Fruit fly (Drosophila melanogaster) whole organism, embryonic: ENCODE measurements around the gene Shal.

ENCODE experiments used
- Bgb ChIP-seq: fragments of 200-800 bp; sonication (Bioruptor generic); IDR thresholded peaks from 2 replicates; pipeline ENCODE4 v1.3.6; 2022; ENCODE audit warnings: missing biosample characterization, missing genetic modification characterization; ENCODE audit not compliant: partially characterized antibody
- CG11504 ChIP-seq: fragments of 200-800 bp; sonication (Bioruptor generic); optimal IDR thresholded peaks from 3 replicates; lab custom pipeline; 2019; ENCODE audit warnings: missing biosample characterization, mild to moderate bottlenecking, missing genetic modification characterization, moderate library complexity
- CG12744 ChIP-seq: fragments of 200-800 bp; sonication (Bioruptor generic); optimal IDR thresholded peaks from 2 replicates; lab custom pipeline; 2016; ENCODE audit warnings: missing biosample characterization, missing genetic modification characterization
- CG13624 ChIP-seq: fragments of 200-800 bp; sonication (Bioruptor generic); optimal IDR thresholded peaks from 2 replicates; lab custom pipeline; 2016; ENCODE audit warnings: missing biosample characterization, missing genetic modification characterization
- CG14860 ChIP-seq: fragments of 200-800 bp; sonication (Bioruptor generic); IDR thresholded peaks from 3 replicates; pipeline ENCODE4 v1.3.6; 2022; ENCODE audit warnings: missing biosample characterization, missing genetic modification characterization; ENCODE audit not compliant: partially characterized antibody
- CG14965 ChIP-seq: fragments of 200-800 bp; sonication (Bioruptor generic); optimal IDR thresholded peaks from 2 replicates; lab custom pipeline; 2016; ENCODE audit warnings: missing biosample characterization, missing genetic modification characterization, borderline replicate concordance
- CG16779 ChIP-seq: fragments of 200-800 bp; sonication (Bioruptor generic); IDR thresholded peaks from 2 replicates; pipeline ENCODE4 v1.3.6; 2022; ENCODE audit warnings: missing biosample characterization, missing genetic modification characterization
- CG16815 ChIP-seq: fragments of 200-800 bp; sonication (Bioruptor generic); optimal IDR thresholded peaks from 3 replicates; lab custom pipeline; 2017; ENCODE audit warnings: missing biosample characterization, mild to moderate bottlenecking, missing genetic modification characterization
- CG2199 ChIP-seq: fragments of 200-800 bp; sonication (Bioruptor generic); IDR thresholded peaks from 3 replicates; pipeline ENCODE4 v1.3.6; 2022; ENCODE audit warnings: missing biosample characterization, missing genetic modification characterization
- CG2712 ChIP-seq: fragments of 200-800 bp; optimal IDR thresholded peaks from 3 replicates; lab custom pipeline; 2019; ENCODE audit warnings: missing biosample characterization, mild to moderate bottlenecking, missing genetic modification characterization, moderate library complexity
- CG31441 ChIP-seq: fragments of 200-800 bp; sonication (Bioruptor generic); IDR thresholded peaks from 2 replicates; pipeline ENCODE4 v1.3.6; 2022; ENCODE audit warnings: missing biosample characterization, missing genetic modification characterization
- CG32532 ChIP-seq: fragments of 200-800 bp; sonication (Bioruptor generic); IDR thresholded peaks from 2 replicates; pipeline ENCODE4 v1.3.6; 2022; ENCODE audit warnings: missing biosample characterization, missing genetic modification characterization
- CG4707 ChIP-seq: fragments of 200-800 bp; sonication (Bioruptor generic); optimal IDR thresholded peaks from 2 replicates; lab custom pipeline; 2018; ENCODE audit warnings: missing biosample characterization, mild to moderate bottlenecking, missing genetic modification characterization, moderate library complexity
- CG4730 ChIP-seq: fragments of 200-800 bp; sonication (Bioruptor generic); IDR thresholded peaks from 2 replicates; pipeline ENCODE4 v1.3.6; 2022; ENCODE audit warnings: missing biosample characterization, missing genetic modification characterization
- CG6791 ChIP-seq: fragments of 200-800 bp; sonication (Bioruptor generic); IDR thresholded peaks from 3 replicates; pipeline ENCODE4 v1.3.6; 2022; ENCODE audit warnings: missing biosample characterization, missing genetic modification characterization; ENCODE audit not compliant: partially characterized antibody
- CG7987 ChIP-seq: fragments of 200-800 bp; sonication (Bioruptor generic); optimal IDR thresholded peaks from 2 replicates; lab custom pipeline; 2018; ENCODE audit warnings: missing biosample characterization, mild to moderate bottlenecking, missing genetic modification characterization, moderate library complexity
- CG9727 ChIP-seq: fragments of 200-800 bp; sonication (Bioruptor generic); optimal IDR thresholded peaks from 3 replicates; lab custom pipeline; 2017; ENCODE audit warnings: missing biosample characterization, mild to moderate bottlenecking, missing genetic modification characterization
- Camta ChIP-seq: fragments of 200-800 bp; sonication (Bioruptor generic); optimal IDR thresholded peaks from 2 replicates; lab custom pipeline; 2016; ENCODE audit warnings: missing biosample characterization, missing genetic modification characterization
- Doc3 ChIP-seq: fragments of 200-800 bp; sonication (Bioruptor generic); IDR thresholded peaks from 3 replicates; pipeline ENCODE4 v1.3.6; 2022; ENCODE audit warnings: missing biosample characterization, missing genetic modification characterization; ENCODE audit not compliant: partially characterized antibody
- E2f2 ChIP-seq: fragments of 200-800 bp; sonication (Bioruptor generic); IDR thresholded peaks from 2 replicates; pipeline ENCODE4 v1.3.6; 2022; ENCODE audit warnings: missing biosample characterization, missing genetic modification characterization
- Elba2 ChIP-seq: fragments of 200-800 bp; sonication (Bioruptor generic); optimal IDR thresholded peaks from 3 replicates; lab custom pipeline; 2016; ENCODE audit warnings: missing biosample characterization, missing genetic modification characterization
- HLH3B ChIP-seq: fragments of 200-800 bp; sonication (Bioruptor generic); IDR thresholded peaks from 2 replicates; pipeline ENCODE4 v1.3.6; 2022; ENCODE audit warnings: missing biosample characterization, missing genetic modification characterization
- Hey ChIP-seq: fragments of 200-800 bp; sonication (Bioruptor generic); optimal IDR thresholded peaks from 3 replicates; lab custom pipeline; 2018; ENCODE audit warnings: missing biosample characterization, mild to moderate bottlenecking, missing genetic modification characterization
- MESR4 ChIP-seq: fragments of 200-800 bp; sonication (Bioruptor generic); optimal IDR thresholded peaks from 2 replicates; lab custom pipeline; 2018; ENCODE audit warnings: missing biosample characterization, mild to moderate bottlenecking, missing genetic modification characterization, moderate library complexity
- NC2β ChIP-seq: fragments of 200-800 bp; sonication (Bioruptor generic); optimal IDR thresholded peaks from 2 replicates; lab custom pipeline; 2016; ENCODE audit warnings: missing biosample characterization, missing genetic modification characterization
- Nf-YA ChIP-seq: fragments of 200-800 bp; sonication (Bioruptor generic); IDR thresholded peaks from 2 replicates; pipeline ENCODE4 v1.3.6; 2022; ENCODE audit warnings: missing biosample characterization, missing genetic modification characterization
- Optix ChIP-seq: fragments of 200-800 bp; sonication (Bioruptor generic); IDR thresholded peaks from 3 replicates; pipeline ENCODE4 v1.3.6; 2022; ENCODE audit warnings: missing biosample characterization, missing genetic modification characterization
- PHDP ChIP-seq: fragments of 200-800 bp; sonication (Bioruptor generic); optimal IDR thresholded peaks from 3 replicates; lab custom pipeline; 2018; ENCODE audit warnings: missing biosample characterization, mild to moderate bottlenecking, missing genetic modification characterization, moderate library complexity
- Sox100B ChIP-seq: fragments of 200-800 bp; sonication (Bioruptor generic); optimal IDR thresholded peaks from 3 replicates; lab custom pipeline; 2018; ENCODE audit warnings: missing biosample characterization, mild to moderate bottlenecking, missing genetic modification characterization
- Xbp1 ChIP-seq: fragments of 200-800 bp; sonication (Bioruptor generic); optimal IDR thresholded peaks from 3 replicates; lab custom pipeline; 2016; ENCODE audit warnings: missing biosample characterization, mild to moderate bottlenecking, missing genetic modification characterization
- ase ChIP-seq: fragments of 200-800 bp; sonication (Bioruptor generic); IDR thresholded peaks from 3 replicates; pipeline ENCODE4 v1.3.6; 2022; ENCODE audit warnings: missing biosample characterization, missing genetic modification characterization
- az2 ChIP-seq: fragments of 200-800 bp; sonication (Bioruptor generic); optimal IDR thresholded peaks from 3 replicates; lab custom pipeline; 2016; ENCODE audit warnings: missing biosample characterization, missing genetic modification characterization
- cg ChIP-seq: fragments of 200-800 bp; sonication (Bioruptor generic); optimal IDR thresholded peaks from 3 replicates; lab custom pipeline; 2019; ENCODE audit warnings: missing biosample characterization, mild to moderate bottlenecking, missing genetic modification characterization, moderate library complexity
- crc ChIP-seq: fragments of 200-800 bp; sonication (Bioruptor generic); optimal IDR thresholded peaks from 2 replicates; lab custom pipeline; 2016; ENCODE audit warnings: missing biosample characterization, missing genetic modification characterization
- ewg ChIP-seq: fragments of 200-800 bp; sonication (Bioruptor generic); optimal IDR thresholded peaks from 3 replicates; lab custom pipeline; 2017; ENCODE audit warnings: mild to moderate bottlenecking, missing biosample characterization, missing genetic modification reagents, missing genetic modification characterization
- gem ChIP-seq: fragments of 200-800 bp; sonication (Bioruptor generic); optimal IDR thresholded peaks from 2 replicates; lab custom pipeline; 2019; ENCODE audit warnings: missing biosample characterization, mild to moderate bottlenecking, missing genetic modification characterization, moderate library complexity
- gro ChIP-seq: fragments of 200-800 bp; sonication (Bioruptor generic); optimal IDR thresholded peaks from 2 replicates; lab custom pipeline; 2016; ENCODE audit warnings: missing biosample characterization, missing genetic modification characterization
- hth ChIP-seq: fragments of >200 bp; optimal IDR thresholded peaks from 2 replicates; lab custom pipeline; 2017; ENCODE audit warnings: inconsistent platforms
- inv ChIP-seq: fragments of 200-800 bp; sonication (Bioruptor generic); IDR thresholded peaks from 2 replicates; pipeline ENCODE4 v1.3.6; 2022; ENCODE audit warnings: missing biosample characterization, missing genetic modification characterization; ENCODE audit not compliant: partially characterized antibody
- lola ChIP-seq, 3 experiments: fragments of >200 bp in 2 of 3; fragments of 200-800 bp in 1 of 3; sonication (Bioruptor generic) in 1 of 3; optimal IDR thresholded peaks; 2 replicates each; lab custom pipeline; 2017 to 2019; ENCODE audit warnings: missing biosample characterization in 3 of 3, missing genetic modification characterization in 3 of 3, mild to moderate bottlenecking in 1 of 3, moderate library complexity in 1 of 3
- pan ChIP-seq, 4 experiments: fragments of >200 bp in 3 of 4; fragments of 200-800 bp in 1 of 4; sonication (Bioruptor generic) in 1 of 4; optimal IDR thresholded peaks in 3 of 4; IDR thresholded peaks in 1 of 4; 2 replicates each; pipeline versions ENCODE4 v1.3.6 to Lab custom; 2017 to 2022; ENCODE audit warnings: missing biosample characterization in 2 of 4, missing genetic modification characterization in 2 of 4, mixed read lengths in 1 of 4
- phol ChIP-seq: fragments of 200-800 bp; sonication (Bioruptor generic); optimal IDR thresholded peaks from 3 replicates; lab custom pipeline; 2018; ENCODE audit warnings: missing biosample characterization, mild to moderate bottlenecking, missing genetic modification characterization, moderate library complexity
- ranshi ChIP-seq: fragments of 200-800 bp; sonication (Bioruptor generic); IDR thresholded peaks from 2 replicates; pipeline ENCODE4 v1.3.6; 2022; ENCODE audit warnings: missing biosample characterization, missing genetic modification characterization
- so ChIP-seq: fragments of 200-800 bp; sonication (Bioruptor generic); IDR thresholded peaks from 3 replicates; pipeline ENCODE4 v1.3.6; 2022; ENCODE audit warnings: missing biosample characterization, missing genetic modification characterization
- sr ChIP-seq: fragments of 200-800 bp; sonication (Bioruptor generic); IDR thresholded peaks from 3 replicates; pipeline ENCODE4 v1.3.6; 2022; ENCODE audit warnings: missing biosample characterization, missing genetic modification characterization
- stwl ChIP-seq: fragments of 200-800 bp; sonication (Bioruptor generic); optimal IDR thresholded peaks from 3 replicates; lab custom pipeline; 2018; ENCODE audit warnings: missing biosample characterization, mild to moderate bottlenecking, missing genetic modification characterization, moderate library complexity
- tna ChIP-seq: fragments of 200-800 bp; sonication (Bioruptor generic); IDR thresholded peaks from 2 replicates; pipeline ENCODE4 v1.3.6; 2022; ENCODE audit warnings: missing biosample characterization, missing genetic modification characterization; ENCODE audit not compliant: partially characterized antibody
- tx ChIP-seq: fragments of 200-800 bp; sonication (Bioruptor generic); optimal IDR thresholded peaks from 2 replicates; lab custom pipeline; 2016; ENCODE audit warnings: missing biosample characterization, missing genetic modification characterization

Shal gene

dm6 chr3L:19618072-19618958 is 33.9 kb upstream of the Shal start, which contains the start of gene asf1 (continued):
- TF ChIP-seq ranshi: 0 out of 2 replicates have a peak, but pooled peaks have one; percentile 7
- TF ChIP-seq hth (lab: Kevin White, UChicago): no peak
- TF ChIP-seq CG32532 (GFP tag; lab: Robert Waterston, UW): 0 out of 2 replicates have a peak, but pooled peaks have one; percentile 17
- TF ChIP-seq CG4730 (GFP tag; lab: Robert Waterston, UW): no peak
- TF ChIP-seq CG2712: peak; percentile 15
- TF ChIP-seq lola (GFP tag; optimal IDR thresholded peaks at IDR 0.05; lab: Kevin White, UChicago): no peak
- no peak for TF ChIP-seq Hey
- no peak for TF ChIP-seq sr
- TF ChIP-seq MESR4 (GFP tag; lab: Kevin White, UChicago): peak; percentile 85
- TF ChIP-seq CG14860 (GFP tag; lab: Robert Waterston, UW): peak; percentile 54; the same call in 1 of the 3 replicates
- no peak for TF ChIP-seq Camta (GFP tag; lab: Kevin White, UChicago)
- peak; percentile 71 for TF ChIP-seq inv (GFP tag; lab: Robert Waterston, UW)
- no peak for TF ChIP-seq gro
- no peak for TF ChIP-seq so (GFP tag; lab: Robert Waterston, UW)
- peak; percentile 65 for TF ChIP-seq E2f2
- TF ChIP-seq tna (GFP tag; lab: Robert Waterston, UW): peak; percentile 49; the same call in 1 of the 2 replicates
- no peak for TF ChIP-seq CG16779 (GFP tag; lab: Robert Waterston, UW)
- peak; percentile 42 for TF ChIP-seq phol (tag; lab: Kevin White, UChicago)
- TF ChIP-seq Bgb (GFP tag; lab: Robert Waterston, UW): peak; percentile 75
- TF ChIP-seq CG12744 (GFP tag; lab: Kevin White, UChicago): no peak
- peak; percentile 24; the same call in 1 of the 2 replicates for TF ChIP-seq HLH3B (GFP tag; lab: Robert Waterston, UW)
- no peak for TF ChIP-seq Optix
- no peak for TF ChIP-seq cg
- TF ChIP-seq Xbp1 (GFP tag; lab: Kevin White, UChicago): peak; percentile 7
- TF ChIP-seq CG16815: no peak
- TF ChIP-seq NC2β (GFP tag; lab: Kevin White, UChicago): peak; percentile 23
- TF ChIP-seq Sox100B (GFP tag; lab: Kevin White, UChicago): no peak
- TF ChIP-seq CG9727: peak; percentile 31
- TF ChIP-seq az2: peak; percentile 18
- TF ChIP-seq Elba2 (GFP tag; lab: Kevin White, UChicago): no peak
- peak; percentile 15 for TF ChIP-seq CG13624 (GFP tag; lab: Kevin White, UChicago)
- no peak for TF ChIP-seq ase (GFP tag; lab: Robert Waterston, UW)
- peak; percentile 67 for TF ChIP-seq Doc3 (GFP tag; lab: Robert Waterston, UW)
- TF ChIP-seq CG11504 (tag; lab: Kevin White, UChicago): peak; percentile 51
- TF ChIP-seq CG4707 (GFP tag; lab: Kevin White, UChicago): no peak
- peak; percentile 67 for TF ChIP-seq CG6791 (GFP tag; lab: Robert Waterston, UW)
- TF ChIP-seq CG14965 (GFP tag; lab: Kevin White, UChicago): no peak
- TF ChIP-seq tx (GFP tag; lab: Kevin White, UChicago): peak; percentile 40
- TF ChIP-seq CG31441 (GFP tag; lab: Robert Waterston, UW): no peak
- TF ChIP-seq ewg: peak; percentile 53
- TF ChIP-seq stwl (tag; lab: Kevin White, UChicago): peak; percentile 29
- TF ChIP-seq Nf-YA: no peak
- TF ChIP-seq PHDP: no peak
- no peak for TF ChIP-seq CG7987 (GFP tag; lab: Kevin White, UChicago)
- no peak for TF ChIP-seq crc (GFP tag; lab: Kevin White, UChicago)
- TF ChIP-seq gem (tag; lab: Kevin White, UChicago): no peak
- no peak for TF ChIP-seq CG2199 (GFP tag; lab: Robert Waterston, UW)
- no peak for TF ChIP-seq pan (optimal IDR thresholded peaks at IDR 0.05; lab: Kevin White, UChicago)
- no peak for TF ChIP-seq pan (GFP tag; optimal IDR thresholded peaks at IDR 0.05 in 1 of 2, IDR thresholded peaks at IDR 0.05 in 1 of 2)
